Fruit fly (Drosophila melanogaster) whole organism, pupa: ENCODE measurements around the gene Dip-B.

Experiments
- CG10348 ChIP-seq: fragments of 200-800 bp; sonication (Bioruptor generic); IDR thresholded peaks from 2 replicates; pipeline ENCODE4 v1.3.6; 2022; ENCODE audit warnings: missing biosample characterization, missing genetic modification characterization
- CG12605 ChIP-seq: fragments of 200-800 bp; sonication (Bioruptor generic); IDR thresholded peaks from 2 replicates; pipeline ENCODE4 v1.3.6; 2022; ENCODE audit warnings: missing biosample characterization, missing genetic modification characterization
- CG13204 ChIP-seq: fragments of 200-800 bp; sonication (Bioruptor generic); optimal IDR thresholded peaks from 2 replicates; lab custom pipeline; 2018; ENCODE audit warnings: missing biosample characterization, mild to moderate bottlenecking, missing genetic modification characterization, moderate library complexity
- CG14655 ChIP-seq: fragments of 200-800 bp; sonication (Bioruptor generic); optimal IDR thresholded peaks from 3 replicates; lab custom pipeline; 2017; ENCODE audit warnings: mild to moderate bottlenecking, missing biosample characterization, missing genetic modification reagents, missing genetic modification characterization
- CG15710 ChIP-seq: fragments of 200-800 bp; sonication (Bioruptor generic); optimal IDR thresholded peaks from 2 replicates; lab custom pipeline; 2018; ENCODE audit warnings: missing biosample characterization, mild to moderate bottlenecking, missing genetic modification characterization, moderate library complexity
- CG17806 ChIP-seq: fragments of 200-800 bp; sonication (Bioruptor generic); optimal IDR thresholded peaks from 2 replicates; lab custom pipeline; 2018; ENCODE audit warnings: missing biosample characterization, mild to moderate bottlenecking, missing genetic modification characterization, moderate library complexity
- CG32121 ChIP-seq: fragments of 200-800 bp; sonication (Bioruptor generic); IDR thresholded peaks from 2 replicates; pipeline ENCODE4 v1.3.6; 2022; ENCODE audit warnings: missing biosample characterization, missing genetic modification characterization
- CG34367 ChIP-seq: fragments of 200-800 bp; sonication (Bioruptor generic); optimal IDR thresholded peaks from 2 replicates; lab custom pipeline; 2018; ENCODE audit warnings: missing biosample characterization, mild to moderate bottlenecking, missing genetic modification characterization
- CG4496 ChIP-seq: fragments of 200-800 bp; sonication (Bioruptor generic); IDR thresholded peaks from 3 replicates; pipeline ENCODE4 v1.3.6; 2022; ENCODE audit warnings: missing biosample characterization, missing genetic modification characterization
- CG8159 ChIP-seq: fragments of 200-800 bp; sonication (Bioruptor generic); optimal IDR thresholded peaks from 3 replicates; lab custom pipeline; 2018; ENCODE audit warnings: missing biosample characterization, mild to moderate bottlenecking, missing genetic modification characterization, moderate library complexity
- CG8301 ChIP-seq: fragments of 200-800 bp; sonication (Bioruptor generic); optimal IDR thresholded peaks from 2 replicates; lab custom pipeline; 2018; ENCODE audit warnings: missing biosample characterization, mild to moderate bottlenecking, missing genetic modification characterization
- CG9948 ChIP-seq: fragments of 200-800 bp; sonication (Bioruptor generic); optimal IDR thresholded peaks from 2 replicates; lab custom pipeline; 2018; ENCODE audit warnings: missing biosample characterization, mild to moderate bottlenecking, missing genetic modification characterization, moderate library complexity
- D1 ChIP-seq: fragments of 200-800 bp; sonication (Bioruptor generic); optimal IDR thresholded peaks from 2 replicates; lab custom pipeline; 2018; ENCODE audit warnings: missing biosample characterization, mild to moderate bottlenecking, missing genetic modification characterization, moderate library complexity
- EcR ChIP-seq: fragments of 200-800 bp; sonication (Bioruptor generic); optimal IDR thresholded peaks from 3 replicates; lab custom pipeline; 2019; ENCODE audit warnings: missing biosample characterization, missing genetic modification characterization, mild to moderate bottlenecking, moderate library complexity, missing genetic modification reagents
- Ets98B ChIP-seq: fragments of 200-800 bp; sonication (Bioruptor generic); IDR thresholded peaks from 2 replicates; pipeline ENCODE4 v1.3.6; 2022; ENCODE audit warnings: missing biosample characterization, missing genetic modification characterization
- Pif1A ChIP-seq: fragments of 200-800 bp; sonication (Bioruptor generic); optimal IDR thresholded peaks from 3 replicates; lab custom pipeline; 2016; ENCODE audit warnings: missing biosample characterization, missing genetic modification characterization
- Pif1B ChIP-seq: fragments of 200-800 bp; sonication (Bioruptor generic); optimal IDR thresholded peaks from 3 replicates; lab custom pipeline; 2016; ENCODE audit warnings: missing biosample characterization, missing genetic modification characterization
- Snoo ChIP-seq: fragments of 200-800 bp; sonication (Bioruptor generic); optimal IDR thresholded peaks from 3 replicates; lab custom pipeline; 2017; ENCODE audit warnings: missing biosample characterization, mild to moderate bottlenecking, missing genetic modification characterization, inconsistent platforms
- fd96Ca ChIP-seq: fragments of 200-800 bp; sonication (Bioruptor generic); IDR thresholded peaks from 3 replicates; pipeline ENCODE4 v1.3.6; 2022; ENCODE audit warnings: missing biosample characterization, missing genetic modification characterization
- gl ChIP-seq: fragments of 200-800 bp; sonication (Bioruptor generic); optimal IDR thresholded peaks from 2 replicates; lab custom pipeline; 2018; ENCODE audit warnings: missing biosample characterization, mild to moderate bottlenecking, missing genetic modification characterization
- rn ChIP-seq: fragments of 200-800 bp; sonication (Bioruptor generic); IDR thresholded peaks from 2 replicates; pipeline ENCODE4 v1.3.6; 2022; ENCODE audit warnings: missing biosample characterization, missing genetic modification characterization

Gene Dip-B

DNA sequence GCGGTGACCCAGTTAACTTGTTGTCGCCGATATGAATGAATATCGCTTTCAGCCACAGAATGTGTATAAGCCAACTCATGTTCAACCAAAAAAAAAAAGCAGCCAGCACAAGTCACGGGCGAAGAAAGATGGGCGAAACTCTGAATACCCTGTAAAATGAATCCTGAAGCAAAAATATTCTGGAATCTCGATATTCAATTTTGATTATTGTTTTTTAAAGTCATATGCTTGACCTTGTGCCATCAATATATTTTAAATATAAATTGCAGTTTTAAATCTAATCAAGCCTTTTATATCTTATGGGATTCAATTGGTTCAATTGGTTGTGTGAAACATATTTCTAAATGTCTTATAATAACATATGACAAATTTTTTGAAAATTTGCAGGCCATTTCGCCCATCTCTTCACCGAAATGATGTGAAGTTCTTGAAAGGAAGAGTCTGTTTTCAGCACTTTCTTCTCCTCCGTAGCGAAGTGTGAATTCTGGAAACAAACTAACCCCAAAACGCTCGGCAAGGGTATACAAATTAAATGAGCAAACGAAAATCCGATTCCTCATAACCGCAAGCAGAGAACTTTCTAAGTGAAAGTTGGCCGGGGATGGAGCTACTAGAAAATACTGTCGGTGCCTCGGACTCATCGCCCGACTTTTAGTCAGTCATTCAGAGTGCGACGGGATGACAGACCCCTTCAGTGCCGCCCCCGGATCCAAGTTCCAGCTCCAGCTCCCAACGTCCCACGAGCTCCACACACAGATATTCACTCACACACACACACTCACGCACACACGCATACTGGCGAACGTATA lies 33.7 kb downstream of the Dip-B start:
- TF ChIP-seq CG9948 (tag; lab: Kevin White, UChicago) (no peak), gl (tag; lab: Kevin White, UChicago) (no peak), fd96Ca (GFP tag; lab: Robert Waterston, UW) (0 out of 3 replicates have a peak, but pooled peaks have one; percentile 19), EcR (GFP tag; lab: Kevin White, UChicago) (no peak), CG32121 (GFP tag; lab: Robert Waterston, UW) (peak; percentile 45; the same call in 1 of the 2 replicates), CG12605 (GFP tag; lab: Robert Waterston, UW) (no peak), Ets98B (GFP tag; lab: Robert Waterston, UW) (no peak), CG4496 (GFP tag; lab: Robert Waterston, UW) (0 out of 3 replicates have a peak, but pooled peaks have one; percentile 18)

dm6 chr3R:13816375-13816711 lies 34.3 kb downstream of the Dip-B start:
- TF ChIP-seq D1 (tag; lab: Kevin White, UChicago) (no peak), CG14655 (GFP tag; lab: Kevin White, UChicago) (no peak), Pif1A (GFP tag; lab: Kevin White, UChicago) (peak; percentile 29), CG13204 (GFP tag; lab: Kevin White, UChicago) (peak; percentile 31), CG34367 (tag; lab: Kevin White, UChicago) (no peak), CG4496 (GFP tag; lab: Robert Waterston, UW) (no peak), EcR (GFP tag; lab: Kevin White, UChicago) (peak; percentile 11), Pif1B (GFP tag; lab: Kevin White, UChicago) (peak; percentile 27), CG8159 (tag; lab: Kevin White, UChicago) (peak; percentile 34), CG9948 (tag; lab: Kevin White, UChicago) (no peak), gl (tag; lab: Kevin White, UChicago) (peak; percentile 43), Ets98B (GFP tag; lab: Robert Waterston, UW) (peak; percentile 45; the same call in 1 of the 2 replicates), CG32121 (GFP tag; lab: Robert Waterston, UW) (no peak; the same call in 1 of the 2 replicates), CG10348 (GFP tag; lab: Robert Waterston, UW) (no peak), CG12605 (GFP tag; lab: Robert Waterston, UW) (peak; percentile 43; the same call in 1 of the 2 replicates), CG15710 (tag; lab: Kevin White, UChicago) (peak; percentile 11), fd96Ca (GFP tag; lab: Robert Waterston, UW) (no peak), CG8301 (tag; lab: Kevin White, UChicago) (no peak), CG17806 (tag; lab: Kevin White, UChicago) (no peak), Snoo (tag; lab: Kevin White, UChicago) (peak; percentile 65), rn (GFP tag; lab: Robert Waterston, UW) (no peak)

dm6 chr3R:13817480-13818305 lies 35.6 kb downstream of the Dip-B start:
- no peak for TF ChIP-seq Pif1B (GFP tag; lab: Kevin White, UChicago)
- peak; percentile 42; the same call in 1 of the 2 replicates for TF ChIP-seq Ets98B (GFP tag; lab: Robert Waterston, UW)
- TF ChIP-seq CG13204 (GFP tag; lab: Kevin White, UChicago) = no peak
- peak; percentile 7 for TF ChIP-seq CG14655 (GFP tag; lab: Kevin White, UChicago)
- peak; percentile 52; the same call in 2 of the 3 replicates for TF ChIP-seq fd96Ca (GFP tag; lab: Robert Waterston, UW)
- peak; percentile 13 for TF ChIP-seq CG8301 (tag; lab: Kevin White, UChicago)
- TF ChIP-seq CG4496 (GFP tag; lab: Robert Waterston, UW) = peak; percentile 44; the same call in 2 of the 3 replicates
- no peak for TF ChIP-seq CG34367 (tag; lab: Kevin White, UChicago)
- no peak for TF ChIP-seq CG9948 (tag; lab: Kevin White, UChicago)
- TF ChIP-seq rn (GFP tag; lab: Robert Waterston, UW) = peak; percentile 46; the same call in 1 of the 2 replicates
- no peak for TF ChIP-seq CG8159 (tag; lab: Kevin White, UChicago)
- peak; percentile 38; the same call in 1 of the 2 replicates for TF ChIP-seq CG12605 (GFP tag; lab: Robert Waterston, UW)
- peak; percentile 65 for TF ChIP-seq CG32121 (GFP tag; lab: Robert Waterston, UW)
- no peak for TF ChIP-seq gl (tag; lab: Kevin White, UChicago)
- TF ChIP-seq Pif1A (GFP tag; lab: Kevin White, UChicago) = no peak

dm6 chr3R:13819037-13819436 lies 36.9 kb downstream of the Dip-B start:
- TF ChIP-seq CG9948 (tag; lab: Kevin White, UChicago) (no peak), fd96Ca (GFP tag; lab: Robert Waterston, UW) (0 out of 3 replicates have a peak, but pooled peaks have one; percentile 18), CG32121 (GFP tag; lab: Robert Waterston, UW) (peak; percentile 30; the same call in 1 of the 2 replicates), CG8159 (tag; lab: Kevin White, UChicago) (no peak)

- TF ChIP-seq EcR (GFP tag; lab: Kevin White, UChicago) = peak; percentile 32
- no peak for TF ChIP-seq Ets98B (GFP tag; lab: Robert Waterston, UW)
Observed at dm6 chr3R:13820483-13820882, 38.4 kb downstream of the Dip-B start.
